Fruit fly (Drosophila melanogaster): Measurements from ENCODE around the gene CG13308.

Gene CG13308

dm6 chr3L:8813484-8813883, 5.1 kb downstream of the CG13308 start (continued):
- TF ChIP-seq CG8388 (GFP tag; optimal IDR thresholded peaks at IDR 0.05) (no peak), CG2875 (GFP tag; optimal IDR thresholded peaks at IDR 0.05) (no peak), CG4820 (GFP tag; optimal IDR thresholded peaks at IDR 0.05) (peak; percentile 36), Dref (GFP tag; IDR thresholded peaks at IDR 0.05) (no peak), CG11695 (GFP tag; IDR thresholded peaks at IDR 0.05) (peak; percentile 39; the same call in 1 of the 3 replicates), lab (GFP tag; optimal IDR thresholded peaks at IDR 0.05) (peak; percentile 33), MESR4 (GFP tag; optimal IDR thresholded peaks at IDR 0.05) (no peak), Antp (GFP tag; optimal IDR thresholded peaks at IDR 0.05) (no peak), Mrtf (GFP tag; IDR thresholded peaks at IDR 0.05) (peak; percentile 54; the same call in 1 of the 3 replicates), MBD-R2 (GFP tag; IDR thresholded peaks at IDR 0.05) (peak; percentile 31; the same call in 1 of the 2 replicates), ewg (GFP tag; optimal IDR thresholded peaks at IDR 0.05) (no peak), B-H2 (GFP tag; optimal IDR thresholded peaks at IDR 0.05) (no peak), CG31365 (tag; optimal IDR thresholded peaks at IDR 0.05) (no peak), CG12744 (GFP tag; optimal IDR thresholded peaks at IDR 0.05) (no peak), fru (optimal IDR thresholded peaks at IDR 0.05) (no peak), dm (GFP tag; optimal IDR thresholded peaks at IDR 0.05) (no peak), CG4424 (GFP tag; optimal IDR thresholded peaks at IDR 0.05) (peak; percentile 32), CG11247 (GFP tag; IDR thresholded peaks at IDR 0.05) (no peak; the same call in 1 of the 2 replicates), CG10462 (GFP tag; optimal IDR thresholded peaks at IDR 0.05) (no peak), crol (GFP tag; IDR thresholded peaks at IDR 0.05) (no peak), CG7357 (GFP tag; IDR thresholded peaks at IDR 0.05) (peak; percentile 46; the same call in 1 of the 3 replicates), CG15011 (GFP tag; optimal IDR thresholded peaks at IDR 0.05) (no peak), D19B (GFP tag; optimal IDR thresholded peaks at IDR 0.05) (no peak), aop (GFP tag; IDR thresholded peaks at IDR 0.05) (0 out of 2 replicates have a peak, but pooled peaks have one; percentile 36), Sox100B (GFP tag; optimal IDR thresholded peaks at IDR 0.05) (peak; percentile 9), psq (GFP tag; optimal IDR thresholded peaks at IDR 0.05) (no peak), maf-S (GFP tag; optimal IDR thresholded peaks at IDR 0.05) (no peak), CG11723 (GFP tag; optimal IDR thresholded peaks at IDR 0.05) (no peak), CG2678 (tag; optimal IDR thresholded peaks at IDR 0.05) (peak; percentile 59), ci (GFP tag; IDR thresholded peaks at IDR 0.05) (peak; percentile 85), GATAe (GFP tag; conservative IDR thresholded peaks at IDR 0.05) (no peak), zen2 (GFP tag; IDR thresholded peaks at IDR 0.05; ENCODE audit: partially characterized antibody) (no peak), CG14965 (GFP tag; optimal IDR thresholded peaks at IDR 0.05; ENCODE audit: borderline replicate concordance) (no peak), Bgb (GFP tag; IDR thresholded peaks at IDR 0.05; ENCODE audit: partially characterized antibody) (no peak), Tbp (GFP tag; optimal IDR thresholded peaks at IDR 0.05) (no peak), Lpt (GFP tag; optimal IDR thresholded peaks at IDR 0.05) (no peak), HLH4C (GFP tag; IDR thresholded peaks at IDR 0.05; ENCODE audit: partially characterized antibody) (no peak), cas (GFP tag; IDR thresholded peaks at IDR 0.05) (no peak), CG17359 (tag; optimal IDR thresholded peaks at IDR 0.05) (peak; percentile 13), CG18262 (tag; optimal IDR thresholded peaks at IDR 0.05) (no peak), Asciz (GFP tag; optimal IDR thresholded peaks at IDR 0.05) (no peak), sisA (GFP tag; IDR thresholded peaks at IDR 0.05) (peak; percentile 81), CG17568 (GFP tag; optimal IDR thresholded peaks at IDR 0.05) (no peak), disco-r (GFP tag; optimal IDR thresholded peaks at IDR 0.05) (no peak), CG6765 (GFP tag; optimal IDR thresholded peaks at IDR 0.05) (no peak), wor (GFP tag; IDR thresholded peaks at IDR 0.05) (peak; percentile 53; the same call in 1 of the 2 replicates), Spps (tag; optimal IDR thresholded peaks at IDR 0.05) (no peak), otp (GFP tag; IDR thresholded peaks at IDR 0.05) (peak; percentile 64; the same call in 2 of the 3 replicates), CG6254 (GFP tag; optimal IDR thresholded peaks at IDR 0.05) (no peak), H2.0 (GFP tag; IDR thresholded peaks at IDR 0.05) (peak; percentile 63), CG6175 (GFP tag; IDR thresholded peaks at IDR 0.05) (no peak), CG30020 (tag; optimal IDR thresholded peaks at IDR 0.05) (no peak)
